Worm (Caenorhabditis elegans) whole organism, late embryonic: ENCODE measurements around the gene szy-4.

ENCODE experiments used
- C08G9.2 ChIP-seq: sonication (generic microtip); optimal IDR thresholded peaks from 2 replicates; lab custom pipeline; 2016; ENCODE audit warnings: mild to moderate bottlenecking, missing genetic modification characterization, moderate library complexity, missing compliant biosample characterization
- K09A11.1 ChIP-seq: sonication (generic microtip); optimal IDR thresholded peaks from 2 replicates; lab custom pipeline; 2017; ENCODE audit warnings: antibody characterized with exemption, mild to moderate bottlenecking, missing genetic modification characterization, missing compliant biosample characterization; ENCODE audit not compliant: insufficient read depth
- ceh-14 ChIP-seq: sonication (generic microtip); optimal IDR thresholded peaks from 2 replicates; lab custom pipeline; 2016; ENCODE audit warnings: missing genotype, missing genetic modification characterization, missing compliant biosample characterization
- ceh-19 ChIP-seq: fragments of 200-800 bp; sonication (Bioruptor generic); optimal IDR thresholded peaks from 2 replicates; lab custom pipeline; 2018; ENCODE audit warnings: mild to moderate bottlenecking, missing genetic modification characterization, missing compliant biosample characterization
- ceh-2 ChIP-seq: sonication (generic microtip); optimal IDR thresholded peaks from 2 replicates; lab custom pipeline; 2016; ENCODE audit warnings: missing genotype, missing genetic modification characterization, missing compliant biosample characterization
- ceh-22 ChIP-seq: sonication (generic microtip); optimal IDR thresholded peaks from 2 replicates; lab custom pipeline; 2017; ENCODE audit warnings: missing biosample characterization, missing genetic modification characterization
- ceh-24 ChIP-seq: sonication (generic microtip); optimal IDR thresholded peaks from 2 replicates; lab custom pipeline; 2016; ENCODE audit warnings: mild to moderate bottlenecking, missing genetic modification characterization, missing compliant biosample characterization
- ceh-30 ChIP-seq: fragments of 150-350 bp; optimal IDR thresholded peaks from 2 replicates; lab custom pipeline; 2014; ENCODE audit warnings: missing biosample characterization, missing genetic modification characterization
- ceh-34 ChIP-seq: sonication (generic microtip); optimal IDR thresholded peaks from 2 replicates; lab custom pipeline; 2016; ENCODE audit warnings: mild to moderate bottlenecking, missing genetic modification characterization, missing compliant biosample characterization
- ceh-45 ChIP-seq: fragments of 200-800 bp; sonication (Bioruptor generic); IDR thresholded peaks from 2 replicates; pipeline ENCODE4 v1.3.6; 2022; ENCODE audit warnings: missing genetic modification reagents, missing genetic modification characterization, missing compliant biosample characterization
- ceh-48 ChIP-seq: sonication (generic microtip); optimal IDR thresholded peaks from 2 replicates; lab custom pipeline; 2016; ENCODE audit warnings: missing genetic modification characterization, inconsistent platforms, missing compliant biosample characterization
- ceh-6 ChIP-seq: fragments of 200-800 bp; sonication (Bioruptor generic); optimal IDR thresholded peaks from 2 replicates; lab custom pipeline; 2018; ENCODE audit warnings: mild to moderate bottlenecking, missing genetic modification characterization, missing compliant biosample characterization
- ceh-9 ChIP-seq: sonication (generic microtip); optimal IDR thresholded peaks from 2 replicates; lab custom pipeline; 2016; ENCODE audit warnings: mild to moderate bottlenecking, missing genetic modification characterization, inconsistent platforms, missing compliant biosample characterization
- che-1 ChIP-seq: sonication (generic microtip); optimal IDR thresholded peaks from 2 replicates; lab custom pipeline; 2016; ENCODE audit warnings: mild to moderate bottlenecking, missing genetic modification characterization, missing compliant biosample characterization
- elt-2 ChIP-seq: sonication (generic microtip); optimal IDR thresholded peaks from 2 replicates; lab custom pipeline; 2016; ENCODE audit warnings: missing genetic modification reagents, missing genetic modification characterization, missing compliant biosample characterization
- elt-4 ChIP-seq: sonication (generic microtip); optimal IDR thresholded peaks from 2 replicates; lab custom pipeline; 2016; ENCODE audit warnings: missing genetic modification characterization, missing compliant biosample characterization
- ets-4 ChIP-seq: sonication (generic microtip); optimal IDR thresholded peaks from 2 replicates; lab custom pipeline; 2016; ENCODE audit warnings: missing genetic modification characterization, missing compliant biosample characterization
- eyg-1 ChIP-seq: sonication (generic microtip); optimal IDR thresholded peaks from 2 replicates; lab custom pipeline; 2016; ENCODE audit warnings: missing genotype, missing genetic modification characterization, missing compliant biosample characterization
- fkh-10 ChIP-seq: fragments of 150-350 bp; optimal IDR thresholded peaks from 2 replicates; lab custom pipeline; 2014; ENCODE audit warnings: missing biosample characterization, missing genetic modification reagents, missing genetic modification characterization
- fkh-6 ChIP-seq: sonication (generic microtip); optimal IDR thresholded peaks from 2 replicates; lab custom pipeline; 2016; ENCODE audit warnings: missing genetic modification characterization, missing compliant biosample characterization
- hlh-30 ChIP-seq: sonication (generic microtip); optimal IDR thresholded peaks from 2 replicates; lab custom pipeline; 2017; ENCODE audit warnings: antibody characterized with exemption, missing genetic modification characterization, missing compliant biosample characterization; ENCODE audit not compliant: insufficient read depth
- lim-6 ChIP-seq: sonication (generic microtip); optimal IDR thresholded peaks from 2 replicates; lab custom pipeline; 2016; ENCODE audit warnings: missing genetic modification characterization, missing compliant biosample characterization
- madf-2 ChIP-seq: sonication (generic microtip); optimal IDR thresholded peaks from 2 replicates; lab custom pipeline; 2017; ENCODE audit warnings: missing genetic modification characterization, missing compliant biosample characterization
- mec-3 ChIP-seq: sonication (generic microtip); optimal IDR thresholded peaks from 2 replicates; lab custom pipeline; 2016; ENCODE audit warnings: borderline replicate concordance, missing genetic modification characterization, missing compliant biosample characterization
- nfya-1 ChIP-seq: sonication (generic microtip); optimal IDR thresholded peaks from 2 replicates; lab custom pipeline; 2017; ENCODE audit warnings: missing genetic modification characterization, mild to moderate bottlenecking, missing compliant biosample characterization, antibody characterized with exemption, moderate library complexity
- nhr-11 ChIP-seq: fragments of 150-350 bp; optimal IDR thresholded peaks from 2 replicates; lab custom pipeline; 2014; ENCODE audit warnings: missing biosample characterization, missing genetic modification characterization
- pax-1 ChIP-seq: fragments of 150-350 bp; optimal IDR thresholded peaks from 2 replicates; lab custom pipeline; 2014; ENCODE audit warnings: missing biosample characterization, missing genetic modification characterization
- pha-2 ChIP-seq: sonication (generic microtip); optimal IDR thresholded peaks from 2 replicates; lab custom pipeline; 2017; ENCODE audit warnings: mild to moderate bottlenecking, missing genetic modification characterization, missing compliant biosample characterization
- pha-4 ChIP-seq: fragments of 150-350 bp; optimal IDR thresholded peaks from 2 replicates; lab custom pipeline; 2018; ENCODE audit warnings: missing biosample characterization, missing genetic modification reagents, missing genetic modification characterization
- tbx-2 ChIP-seq: sonication (generic microtip); optimal IDR thresholded peaks from 2 replicates; lab custom pipeline; 2016; ENCODE audit warnings: missing genetic modification characterization, missing compliant biosample characterization
- ttx-3 ChIP-seq: sonication (generic microtip); optimal IDR thresholded peaks from 2 replicates; lab custom pipeline; 2016; ENCODE audit warnings: missing genetic modification reagents, missing genetic modification characterization, missing compliant biosample characterization
- unc-3 ChIP-seq, 2 experiments: fragments of 200-800 bp in 1 of 2; sonication (Bioruptor generic) in 1 of 2; sonication (generic microtip) in 1 of 2; conservative IDR thresholded peaks in 1 of 2; optimal IDR thresholded peaks in 1 of 2; 2 replicates each; pipeline versions ENCODE4 v1.3.6 to Lab custom; 2016 to 2022; ENCODE audit warnings: missing compliant biosample characterization in 2 of 2, missing genetic modification characterization in 2 of 2, missing genetic modification reagents in 1 of 2
- zip-5 ChIP-seq: sonication (generic microtip); optimal IDR thresholded peaks from 2 replicates; lab custom pipeline; 2016; ENCODE audit warnings: missing genetic modification characterization, missing compliant biosample characterization

The szy-4 gene

DNA sequence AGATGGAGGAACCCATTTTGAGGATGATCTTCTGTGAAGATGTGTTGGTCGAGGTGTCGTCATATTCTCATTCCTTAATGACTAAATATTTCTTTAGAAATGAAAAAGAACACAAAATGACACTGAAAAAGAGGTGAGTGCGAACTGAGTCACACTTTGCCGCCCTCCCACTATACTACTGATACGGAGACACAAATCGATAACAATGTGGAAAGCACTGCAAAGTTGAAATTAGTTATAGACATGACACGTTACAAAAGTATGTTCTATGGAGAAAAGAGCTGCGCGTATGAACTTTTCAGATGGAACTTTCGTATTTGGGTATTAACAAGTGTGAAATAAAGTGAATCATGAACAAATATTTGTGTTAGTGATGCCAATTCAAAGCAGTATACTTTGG, 45.7 kb downstream of the szy-4 start, which contains the start of gene tat-4:
Gene tat-4 (minus strand): TSS at position 117 of the 400 bp plus-strand sequence.
- no peak for TF ChIP-seq ceh-6 (GFP tag; lab: Kevin White, UChicago)
- TF ChIP-seq pha-2 (tag; lab: Kevin White, UChicago), result no peak
- TF ChIP-seq K09A11.1 (tag; lab: Kevin White, UChicago), result no peak
- no peak for TF ChIP-seq ceh-9 (tag; lab: Kevin White, UChicago)
- no peak for TF ChIP-seq elt-2
- TF ChIP-seq, all 69 proteins: peak for 0

DNA sequence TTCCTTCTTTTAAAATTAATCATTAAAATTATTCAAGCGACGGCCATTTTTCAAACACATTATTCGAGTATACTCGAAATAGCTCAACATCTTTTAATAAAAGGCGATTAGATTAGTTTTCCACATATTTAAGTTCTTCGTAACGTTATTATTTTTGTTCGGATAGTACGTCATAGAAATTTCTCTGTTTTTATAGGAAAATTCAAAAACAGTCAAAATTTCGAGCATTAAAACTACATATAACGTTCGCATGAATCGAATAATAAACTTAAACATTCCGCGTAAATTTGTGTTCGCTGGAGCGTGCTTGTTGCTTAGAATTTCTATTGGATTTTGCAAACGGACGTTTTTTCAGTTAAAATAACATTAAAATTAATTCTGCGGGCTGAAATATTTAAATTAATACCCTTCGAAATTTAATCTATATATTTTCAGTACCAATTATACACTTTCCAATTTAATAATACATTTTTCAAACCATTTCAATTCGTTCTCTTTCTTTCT, 46.8 kb downstream of the szy-4 start, which contains the start of gene blos-4:
Gene blos-4 (plus strand): TSS at position 51 of the 504 bp plus-strand sequence.
- TF ChIP-seq unc-3 (GFP tag; conservative IDR thresholded peaks at IDR 0.05; lab: Robert Waterston, UW) (no peak), unc-3 (tag; optimal IDR thresholded peaks at IDR 0.05; lab: Kevin White, UChicago) (no peak), ets-4 (tag; lab: Kevin White, UChicago) (no peak), ceh-2 (tag; lab: Kevin White, UChicago) (no peak), madf-2 (tag; lab: Kevin White, UChicago) (no peak), pax-1 (tag; lab: Kevin White, UChicago) (no peak), lim-6 (tag; lab: Kevin White, UChicago) (no peak)

DNA sequence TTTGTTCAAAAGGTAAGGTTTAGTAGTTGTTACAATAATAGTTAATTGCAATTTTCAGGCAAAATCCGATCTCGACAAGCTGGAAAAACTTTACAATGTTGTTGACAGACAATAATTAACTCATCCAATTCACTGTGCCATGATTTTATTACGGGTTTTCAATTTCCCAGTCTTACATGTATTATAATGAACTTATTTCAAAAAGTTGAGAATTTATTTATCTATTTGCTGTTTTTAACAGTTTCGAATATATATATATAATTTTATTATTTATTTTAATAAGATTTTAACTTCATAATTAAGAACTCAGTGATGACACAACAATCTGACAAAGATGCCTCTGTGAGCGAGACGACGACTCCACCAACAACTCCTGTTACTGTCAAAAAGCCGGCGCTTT, 47.6 kb downstream of the szy-4 start, which contains the start of gene lelo-1:
Gene lelo-1 (plus strand): TSS at position 301 of the 400 bp plus-strand sequence.
- TF ChIP-seq ceh-48, result no peak
- no peak for TF ChIP-seq nhr-11 (tag; lab: Kevin White, UChicago)
- no peak for TF ChIP-seq zip-5 (tag; lab: Kevin White, UChicago)
- TF ChIP-seq eyg-1, result no peak
- TF ChIP-seq ceh-19 (GFP tag; lab: Kevin White, UChicago), result no peak
- no peak for TF ChIP-seq ceh-14 (tag; lab: Kevin White, UChicago)
- no peak for TF ChIP-seq mec-3 (tag; lab: Kevin White, UChicago)
- TF ChIP-seq fkh-6 (tag; lab: Kevin White, UChicago), result no peak
- no peak for TF ChIP-seq ceh-30
- no peak for TF ChIP-seq hlh-30 (tag; lab: Kevin White, UChicago)
- TF ChIP-seq fkh-10 (GFP tag; lab: Kevin White, UChicago), result no peak
- no peak for TF ChIP-seq C08G9.2 (tag; lab: Kevin White, UChicago)
- no peak for TF ChIP-seq K09A11.1 (tag; lab: Kevin White, UChicago)
- TF ChIP-seq ceh-45, result no peak
- no peak for TF ChIP-seq ceh-34
- no peak for TF ChIP-seq pha-2 (tag; lab: Kevin White, UChicago)
- no peak for TF ChIP-seq ttx-3
- TF ChIP-seq ceh-24, result no peak
- TF ChIP-seq, all 69 proteins: peak for 0

DNA sequence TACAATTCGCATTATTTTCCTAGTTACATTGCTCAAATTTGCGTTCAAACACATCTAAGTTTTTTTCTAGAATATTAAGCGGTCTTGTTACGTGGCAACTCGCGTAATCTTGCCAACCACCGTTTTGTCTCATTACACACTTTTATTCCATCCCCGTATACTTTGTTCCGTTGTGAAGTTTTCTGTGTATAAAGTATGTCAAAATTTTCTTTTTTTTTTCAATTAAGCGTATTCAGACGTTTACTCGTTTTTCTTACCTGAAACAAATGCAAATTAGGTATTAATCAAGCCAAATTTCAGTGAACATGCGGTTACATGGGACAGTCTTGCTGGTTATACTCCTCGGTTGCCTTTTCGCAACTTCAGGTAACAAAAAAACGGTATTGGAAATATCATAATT, 48.5 kb downstream of the szy-4 start, which contains the start of gene T24H7.2:
Gene T24H7.2 (plus strand): TSS at position 301 of the 400 bp plus-strand sequence.
- no peak for TF ChIP-seq ceh-34
- TF ChIP-seq elt-4 (tag; lab: Kevin White, UChicago), result no peak
- no peak for TF ChIP-seq pha-4

DNA sequence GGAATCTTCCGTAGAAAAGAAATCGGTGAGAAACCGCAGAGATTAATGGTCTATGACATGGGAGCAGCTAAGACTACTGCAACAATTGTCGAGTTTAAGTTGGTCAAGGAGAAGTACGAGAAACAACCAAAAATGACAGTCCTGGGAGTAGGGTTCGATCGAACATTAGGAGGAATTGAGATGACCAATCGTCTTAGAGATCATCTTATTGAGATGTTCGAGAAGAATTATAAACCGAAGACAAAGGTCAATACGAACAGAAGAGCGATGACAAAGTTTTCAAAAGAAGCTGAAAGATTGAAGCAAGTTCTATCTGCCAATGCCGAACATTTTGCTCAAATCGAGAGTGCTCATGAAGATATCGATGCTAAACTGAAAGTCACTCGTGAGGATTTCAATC, 49.5 kb downstream of the szy-4 start:
- no peak for TF ChIP-seq K09A11.1 (tag; lab: Kevin White, UChicago)
- TF ChIP-seq ceh-22, result no peak
- no peak for TF ChIP-seq ets-4 (tag; lab: Kevin White, UChicago)
- no peak for TF ChIP-seq ceh-30
- no peak for TF ChIP-seq elt-4 (tag; lab: Kevin White, UChicago)
- no peak for TF ChIP-seq ceh-34
- no peak for TF ChIP-seq eyg-1
- no peak for TF ChIP-seq mec-3 (tag; lab: Kevin White, UChicago)
- TF ChIP-seq che-1 (tag; lab: Kevin White, UChicago), result no peak
- TF ChIP-seq ceh-45, result no peak
- TF ChIP-seq nfya-1 (tag; lab: Kevin White, UChicago), result no peak
- no peak for TF ChIP-seq ceh-9 (tag; lab: Kevin White, UChicago)
- no peak for TF ChIP-seq tbx-2
- no peak for TF ChIP-seq zip-5 (tag; lab: Kevin White, UChicago)
- TF ChIP-seq ceh-6 (GFP tag; lab: Kevin White, UChicago), result no peak
